Fruit fly (Drosophila melanogaster) whole organism, embryonic: ENCODE measurements around the gene CG10660.

Experiments used
- Atf6 ChIP-seq: fragments of 200-800 bp; sonication (Bioruptor generic); IDR thresholded peaks from 2 replicates; pipeline ENCODE4 v1.3.6; 2022; ENCODE audit warnings: missing biosample characterization, missing genetic modification characterization
- BtbVII ChIP-seq: fragments of 200-800 bp; sonication (Bioruptor generic); optimal IDR thresholded peaks from 3 replicates; lab custom pipeline; 2017; ENCODE audit warnings: missing biosample characterization, mild to moderate bottlenecking, missing genetic modification characterization
- CG10321 ChIP-seq: fragments of 200-800 bp; sonication (Bioruptor generic); IDR thresholded peaks from 2 replicates; pipeline ENCODE4 v1.3.6; 2022; ENCODE audit warnings: missing biosample characterization, missing genetic modification characterization
- CG10431 ChIP-seq: fragments of 200-800 bp; sonication (Bioruptor generic); optimal IDR thresholded peaks from 3 replicates; lab custom pipeline; 2018; ENCODE audit warnings: missing biosample characterization, mild to moderate bottlenecking, missing genetic modification characterization
- CG11560 ChIP-seq: fragments of 200-800 bp; sonication (Bioruptor generic); IDR thresholded peaks from 3 replicates; pipeline ENCODE4 v1.3.6; 2022; ENCODE audit warnings: missing biosample characterization, missing genetic modification characterization
- CG13123 ChIP-seq: fragments of 200-800 bp; sonication (Bioruptor generic); optimal IDR thresholded peaks from 2 replicates; lab custom pipeline; 2016; ENCODE audit warnings: missing biosample characterization, missing genetic modification characterization
- CG13287 ChIP-seq: fragments of 200-800 bp; sonication (Bioruptor generic); IDR thresholded peaks from 2 replicates; pipeline ENCODE4 v1.3.6; 2022; ENCODE audit warnings: missing biosample characterization, missing genetic modification characterization; ENCODE audit not compliant: partially characterized antibody
- CG17359 ChIP-seq: fragments of 200-800 bp; sonication (Bioruptor generic); optimal IDR thresholded peaks from 3 replicates; lab custom pipeline; 2018; ENCODE audit warnings: missing biosample characterization, mild to moderate bottlenecking, missing genetic modification characterization, moderate library complexity
- CG1792 ChIP-seq: fragments of 200-800 bp; sonication (Bioruptor generic); optimal IDR thresholded peaks from 2 replicates; lab custom pipeline; 2016; ENCODE audit warnings: missing biosample characterization, missing genetic modification characterization
- CG2199 ChIP-seq: fragments of 200-800 bp; sonication (Bioruptor generic); IDR thresholded peaks from 3 replicates; pipeline ENCODE4 v1.3.6; 2022; ENCODE audit warnings: missing biosample characterization, missing genetic modification characterization
- CG31224 ChIP-seq: fragments of 200-800 bp; sonication (Bioruptor generic); IDR thresholded peaks from 2 replicates; pipeline ENCODE4 v1.3.6; 2022; ENCODE audit warnings: missing biosample characterization, missing genetic modification characterization
- CG31388 ChIP-seq: fragments of 200-800 bp; sonication (Bioruptor generic); optimal IDR thresholded peaks from 2 replicates; lab custom pipeline; 2016; ENCODE audit warnings: missing biosample characterization, missing genetic modification characterization
- CG3726 ChIP-seq: fragments of 200-800 bp; sonication (Bioruptor generic); IDR thresholded peaks from 3 replicates; pipeline ENCODE4, ENCODE4 v1.3.6; 2022; ENCODE audit warnings: missing biosample characterization, missing genetic modification characterization
- CG6254 ChIP-seq: fragments of 200-800 bp; sonication (Bioruptor generic); optimal IDR thresholded peaks from 3 replicates; lab custom pipeline; 2017; ENCODE audit warnings: mild to moderate bottlenecking, missing biosample characterization, missing genetic modification reagents, missing genetic modification characterization
- CG7745 ChIP-seq: fragments of 200-800 bp; sonication (Bioruptor generic); optimal IDR thresholded peaks from 2 replicates; lab custom pipeline; 2018; ENCODE audit warnings: missing biosample characterization, mild to moderate bottlenecking, missing genetic modification characterization, moderate library complexity
- CG7839 ChIP-seq: fragments of 200-800 bp; sonication (Bioruptor generic); optimal IDR thresholded peaks from 3 replicates; lab custom pipeline; 2018; ENCODE audit warnings: missing biosample characterization, mild to moderate bottlenecking, missing genetic modification characterization, moderate library complexity
- CG7928 ChIP-seq: fragments of 200-800 bp; sonication (Bioruptor generic); optimal IDR thresholded peaks from 2 replicates; lab custom pipeline; 2017; ENCODE audit warnings: missing biosample characterization, mild to moderate bottlenecking, missing genetic modification characterization
- CG8290 ChIP-seq, 3 experiments: fragments of 200-800 bp; sonication (Bioruptor generic); optimal IDR thresholded peaks; 2 replicates each; lab custom pipeline; 2016 to 2019; ENCODE audit warnings: missing biosample characterization in 3 of 3, missing genetic modification characterization in 3 of 3, mild to moderate bottlenecking in 2 of 3, moderate library complexity in 1 of 3
- Camta ChIP-seq: fragments of 200-800 bp; sonication (Bioruptor generic); optimal IDR thresholded peaks from 2 replicates; lab custom pipeline; 2016; ENCODE audit warnings: missing biosample characterization, missing genetic modification characterization
- D19A ChIP-seq: fragments of 200-800 bp; optimal IDR thresholded peaks from 3 replicates; lab custom pipeline; 2019; ENCODE audit warnings: missing biosample characterization, mild to moderate bottlenecking, missing genetic modification characterization, moderate library complexity
- Doc3 ChIP-seq: fragments of 200-800 bp; sonication (Bioruptor generic); IDR thresholded peaks from 3 replicates; pipeline ENCODE4 v1.3.6; 2022; ENCODE audit warnings: missing biosample characterization, missing genetic modification characterization; ENCODE audit not compliant: partially characterized antibody
- Ets65A ChIP-seq: fragments of 200-800 bp; sonication (Bioruptor generic); peaks from one replicate; lab custom pipeline; 2016; ENCODE audit warnings: missing biosample characterization, missing genetic modification characterization
- Hr78 ChIP-seq, 2 experiments: fragments of 200-800 bp in 1 of 2; fragments of >200 bp in 1 of 2; sonication (Bioruptor generic) in 1 of 2; optimal IDR thresholded peaks; 2 replicates each; lab custom pipeline; 2017 to 2019; ENCODE audit warnings: missing biosample characterization in 2 of 2, missing genetic modification characterization in 2 of 2, mild to moderate bottlenecking in 1 of 2, moderate library complexity in 1 of 2
- Lhr ChIP-seq: fragments of 200-800 bp; sonication (Bioruptor generic); optimal IDR thresholded peaks from 3 replicates; lab custom pipeline; 2017; ENCODE audit warnings: mild to moderate bottlenecking, missing biosample characterization, missing genetic modification reagents, missing genetic modification characterization
- MBD-R2 ChIP-seq: fragments of 200-800 bp; sonication (Bioruptor generic); IDR thresholded peaks from 2 replicates; pipeline ENCODE4 v1.3.6; 2022; ENCODE audit warnings: missing biosample characterization, missing genetic modification characterization
- Mad ChIP-seq: fragments of 200-800 bp; sonication (Bioruptor generic); optimal IDR thresholded peaks from 2 replicates; lab custom pipeline; 2016; ENCODE audit warnings: missing biosample characterization, missing genetic modification characterization
- Ravus ChIP-seq: fragments of 200-800 bp; sonication (Bioruptor generic); IDR thresholded peaks from 2 replicates; pipeline ENCODE4 v1.3.6; 2022; ENCODE audit warnings: missing biosample characterization, missing genetic modification characterization
- Rfx ChIP-seq: fragments of 200-800 bp; sonication (Bioruptor generic); IDR thresholded peaks from 2 replicates; pipeline ENCODE4 v1.3.6; 2022; ENCODE audit warnings: missing biosample characterization, missing genetic modification characterization
- Sry-β ChIP-seq: fragments of 200-800 bp; sonication (Bioruptor generic); optimal IDR thresholded peaks from 2 replicates; lab custom pipeline; 2018; ENCODE audit warnings: missing biosample characterization, mild to moderate bottlenecking, missing genetic modification characterization, moderate library complexity
- Stat92E ChIP-seq, 3 experiments: fragments of >200 bp in 2 of 3; fragments of 200-800 bp in 1 of 3; sonication (Bioruptor generic) in 1 of 3; optimal IDR thresholded peaks; 2 replicates each; lab custom pipeline; 2017 to 2019; ENCODE audit warnings: missing biosample characterization in 3 of 3, missing genetic modification characterization in 3 of 3, mild to moderate bottlenecking in 1 of 3, moderate library complexity in 1 of 3
- Xbp1 ChIP-seq: fragments of 200-800 bp; sonication (Bioruptor generic); optimal IDR thresholded peaks from 3 replicates; lab custom pipeline; 2016; ENCODE audit warnings: missing biosample characterization, mild to moderate bottlenecking, missing genetic modification characterization
- amos ChIP-seq: fragments of 200-800 bp; sonication (Bioruptor generic); IDR thresholded peaks from 2 replicates; pipeline ENCODE4 v1.3.6; 2022; ENCODE audit warnings: missing biosample characterization, missing genetic modification characterization; ENCODE audit not compliant: partially characterized antibody
- ase ChIP-seq: fragments of 200-800 bp; sonication (Bioruptor generic); IDR thresholded peaks from 3 replicates; pipeline ENCODE4 v1.3.6; 2022; ENCODE audit warnings: missing biosample characterization, missing genetic modification characterization
- bbx ChIP-seq: fragments of 200-800 bp; sonication (Bioruptor generic); IDR thresholded peaks from 2 replicates; pipeline ENCODE4 v1.3.6; 2022; ENCODE audit warnings: missing biosample characterization, missing genetic modification characterization; ENCODE audit not compliant: partially characterized antibody
- dm ChIP-seq: fragments of 200-800 bp; sonication (Bioruptor generic); optimal IDR thresholded peaks from 3 replicates; lab custom pipeline; 2016; ENCODE audit warnings: missing biosample characterization, missing genetic modification characterization
- eyg ChIP-seq: fragments of 200-800 bp; sonication (Bioruptor generic); optimal IDR thresholded peaks from 3 replicates; lab custom pipeline; 2016; ENCODE audit warnings: missing biosample characterization, missing genetic modification characterization
- fd3F ChIP-seq: fragments of 200-800 bp; sonication (Bioruptor generic); optimal IDR thresholded peaks from 2 replicates; lab custom pipeline; 2018; ENCODE audit warnings: missing biosample characterization, mild to moderate bottlenecking, missing genetic modification characterization, moderate library complexity
- gem ChIP-seq: fragments of 200-800 bp; sonication (Bioruptor generic); optimal IDR thresholded peaks from 2 replicates; lab custom pipeline; 2019; ENCODE audit warnings: missing biosample characterization, mild to moderate bottlenecking, missing genetic modification characterization, moderate library complexity
- ham ChIP-seq: fragments of 200-800 bp; sonication (Bioruptor generic); IDR thresholded peaks from 2 replicates; pipeline ENCODE4 v1.3.6; 2022; ENCODE audit warnings: missing biosample characterization, missing genetic modification characterization
- hbn ChIP-seq: fragments of 200-800 bp; sonication (Bioruptor generic); IDR thresholded peaks from 2 replicates; pipeline ENCODE4 v1.3.6; 2022; ENCODE audit warnings: missing biosample characterization, missing genetic modification characterization; ENCODE audit not compliant: partially characterized antibody
- ind ChIP-seq: fragments of 200-800 bp; sonication (Bioruptor generic); optimal IDR thresholded peaks from 3 replicates; lab custom pipeline; 2016; ENCODE audit warnings: missing biosample characterization, missing genetic modification characterization
- kay ChIP-seq: fragments of 200-800 bp; sonication (Bioruptor generic); optimal IDR thresholded peaks from 2 replicates; lab custom pipeline; 2016; ENCODE audit warnings: missing biosample characterization, missing genetic modification characterization
- maf-S ChIP-seq: fragments of 200-800 bp; sonication (Bioruptor generic); optimal IDR thresholded peaks from 2 replicates; lab custom pipeline; 2016; ENCODE audit warnings: missing biosample characterization, missing genetic modification characterization
- odd ChIP-seq: fragments of 200-800 bp; sonication (Bioruptor generic); optimal IDR thresholded peaks from 2 replicates; lab custom pipeline; 2017; ENCODE audit warnings: missing biosample characterization, mild to moderate bottlenecking, missing genetic modification characterization
- otp ChIP-seq: fragments of 200-800 bp; sonication (Bioruptor generic); IDR thresholded peaks from 3 replicates; pipeline ENCODE4, ENCODE4 v1.3.6; 2022; ENCODE audit warnings: missing biosample characterization, missing genetic modification characterization
- pnt ChIP-seq: fragments of 200-800 bp; sonication (Bioruptor generic); optimal IDR thresholded peaks from 3 replicates; lab custom pipeline; 2016; ENCODE audit warnings: missing biosample characterization, missing genetic modification characterization
- pros ChIP-seq: fragments of 200-800 bp; sonication (Bioruptor generic); optimal IDR thresholded peaks from 3 replicates; lab custom pipeline; 2019; ENCODE audit warnings: missing biosample characterization, mild to moderate bottlenecking, missing genetic modification characterization, moderate library complexity
- shn ChIP-seq: fragments of 200-800 bp; sonication (Bioruptor generic); optimal IDR thresholded peaks from 3 replicates; lab custom pipeline; 2016; ENCODE audit warnings: missing biosample characterization, missing genetic modification characterization
- sima ChIP-seq: fragments of 200-800 bp; sonication (Bioruptor generic); optimal IDR thresholded peaks from 2 replicates; lab custom pipeline; 2016; ENCODE audit warnings: missing biosample characterization, missing genetic modification characterization
- sug ChIP-seq: fragments of 200-800 bp; optimal IDR thresholded peaks from 2 replicates; lab custom pipeline; 2019; ENCODE audit warnings: missing biosample characterization, mild to moderate bottlenecking, missing genetic modification characterization, moderate library complexity

The CG10660 gene

DNA sequence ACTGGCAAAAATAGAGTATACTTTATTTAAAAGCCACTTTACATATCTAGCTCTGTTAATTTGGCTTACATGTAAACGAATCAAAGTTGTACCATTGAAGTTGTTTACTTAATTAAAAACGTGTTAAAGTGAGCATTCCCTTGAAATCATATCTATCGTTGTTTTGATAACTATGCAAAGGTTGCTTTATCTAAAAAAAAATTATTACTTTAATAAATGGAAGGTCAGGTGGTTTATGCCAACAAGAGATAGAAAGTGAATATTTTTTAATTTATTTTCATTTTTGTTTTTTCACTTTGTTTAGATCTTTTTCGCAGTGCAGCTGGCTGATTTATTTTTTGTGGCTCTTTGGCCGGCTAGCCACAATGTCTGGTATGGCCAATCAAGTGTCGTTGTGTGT, 7.6 kb downstream of the CG10660 start (continued):
- TF ChIP-seq fd3F, result peak; percentile 63
- no peak for TF ChIP-seq CG2199 (GFP tag; lab: Robert Waterston, UW)
- TF ChIP-seq gem (tag; lab: Kevin White, UChicago), result peak; percentile 86
- peak; percentile 82 for TF ChIP-seq Xbp1
- no peak for TF ChIP-seq CG7745
- TF ChIP-seq bbx (GFP tag; lab: Robert Waterston, UW), result no peak
- TF ChIP-seq pros, result no peak
- no peak for TF ChIP-seq amos (GFP tag; lab: Robert Waterston, UW)
- TF ChIP-seq Stat92E (GFP tag; optimal IDR thresholded peaks at IDR 0.05; lab: Kevin White, UChicago), result no peak
- peak; percentile 72 for TF ChIP-seq ind
- TF ChIP-seq CG13123 (GFP tag; lab: Kevin White, UChicago), result peak; percentile 30
- TF ChIP-seq CG17359 (tag; lab: Kevin White, UChicago), result peak; percentile 79
- TF ChIP-seq shn (GFP tag; lab: Kevin White, UChicago), result peak; percentile 42
- TF ChIP-seq otp (GFP tag; lab: Robert Waterston, UW), result no peak
- peak; percentile 77 for TF ChIP-seq D19A (tag; lab: Kevin White, UChicago)
- peak in 1 of 2 experiments; percentile 15 for TF ChIP-seq Hr78 (GFP tag; optimal IDR thresholded peaks at IDR 0.05; lab: Kevin White, UChicago)
- TF ChIP-seq pnt (GFP tag; lab: Kevin White, UChicago), result peak; percentile 32
- TF ChIP-seq Ravus (GFP tag; lab: Robert Waterston, UW), result no peak
- peak; percentile 68 for TF ChIP-seq Camta
- no peak for TF ChIP-seq Doc3 (GFP tag; lab: Robert Waterston, UW)
- peak; percentile 72; the same call in 2 of the 3 replicates for TF ChIP-seq ase (GFP tag; lab: Robert Waterston, UW)
- no peak for TF ChIP-seq hbn (GFP tag; lab: Robert Waterston, UW)
- peak; percentile 27 for TF ChIP-seq CG31388 (GFP tag; lab: Kevin White, UChicago)
- no peak for TF ChIP-seq CG10321 (GFP tag; lab: Robert Waterston, UW)
- TF ChIP-seq CG31224 (GFP tag; lab: Robert Waterston, UW), result no peak; the same call in 1 of the 2 replicates
- TF ChIP-seq CG11560, result no peak; the same call in 2 of the 3 replicates
- TF ChIP-seq Rfx (GFP tag; lab: Robert Waterston, UW), result peak; percentile 47; the same call in 1 of the 2 replicates
- peak; percentile 84 for TF ChIP-seq CG7839
- TF ChIP-seq Lhr, result peak; percentile 32
- peak; percentile 44 for TF ChIP-seq CG1792 (GFP tag; lab: Kevin White, UChicago)
- TF ChIP-seq Atf6 (GFP tag; lab: Robert Waterston, UW), result peak; percentile 58; the same call in 1 of the 2 replicates
- peak; percentile 76 for TF ChIP-seq odd (GFP tag; lab: Kevin White, UChicago)
- TF ChIP-seq Sry-β (GFP tag; lab: Kevin White, UChicago), result no peak
- peak; percentile 45 for TF ChIP-seq dm (GFP tag; lab: Kevin White, UChicago)
- TF ChIP-seq ham (GFP tag; lab: Robert Waterston, UW), result no peak
- peak; percentile 64 for TF ChIP-seq Mad (GFP tag; lab: Kevin White, UChicago)
- TF ChIP-seq Ets65A, result peak; percentile 89
- no peak for TF ChIP-seq CG13287
- TF ChIP-seq maf-S, result peak; percentile 20
- TF ChIP-seq CG8290 (GFP tag; optimal IDR thresholded peaks at IDR 0.05; lab: Kevin White, UChicago), result no peak
- TF ChIP-seq CG8290 (tag; optimal IDR thresholded peaks at IDR 0.05; lab: Kevin White, UChicago), result no peak
- peak; percentile 51 for TF ChIP-seq sug
- no peak for TF ChIP-seq MBD-R2 (GFP tag; lab: Robert Waterston, UW)
- peak; percentile 71 for TF ChIP-seq BtbVII
- TF ChIP-seq kay (GFP tag; lab: Kevin White, UChicago), result no peak
- peak; percentile 17 for TF ChIP-seq eyg (GFP tag; lab: Kevin White, UChicago)
- TF ChIP-seq sima, result no peak
- no peak for TF ChIP-seq CG10431 (GFP tag; lab: Kevin White, UChicago)
- peak; percentile 68 for TF ChIP-seq CG6254 (GFP tag; lab: Kevin White, UChicago)
- no peak for TF ChIP-seq CG7928 (GFP tag; lab: Kevin White, UChicago)
- TF ChIP-seq CG3726 (GFP tag; lab: Robert Waterston, UW), result no peak
